Fruit fly (Drosophila melanogaster) whole organism, larva: ENCODE measurements around the gene Npl4.

Experiments
- noc ChIP-seq: fragments of 200-800 bp; sonication (Bioruptor generic); optimal IDR thresholded peaks from 3 replicates; lab custom pipeline; 2019; ENCODE audit warnings: missing biosample characterization, mild to moderate bottlenecking, missing genetic modification characterization, moderate library complexity

Npl4 gene

dm6 chr3R:25623800-25624791 is at the start of gene Npl4:
Npl4 (minus strand) TSS chr3R:25624662.
- TF ChIP-seq noc (tag; lab: Kevin White, UChicago) = no peak

dm6 chr3R:25665509-25665908 is 41.0 kb upstream of the Npl4 start, which contains the start of gene Lgr3:
Lgr3 (plus strand) TSS chr3R:25665809.
- TF ChIP-seq noc (tag; lab: Kevin White, UChicago) = no peak

- no peak for TF ChIP-seq noc (tag; lab: Kevin White, UChicago)
Observed at dm6 chr3R:25662358-25662757, 37.9 kb upstream of the Npl4 start.

- no peak for TF ChIP-seq noc (tag; lab: Kevin White, UChicago)
Observed at dm6 chr3R:25661531-25662193, 37.2 kb upstream of the Npl4 start, which contains the start of gene RASSF8. RASSF8 (plus strand) TSS chr3R:25661795.

- TF ChIP-seq noc (tag; lab: Kevin White, UChicago) = no peak
Observed at dm6 chr3R:25660985-25661530, 36.6 kb upstream of the Npl4 start, which contains the start of gene Tnks. Tnks (minus strand) TSS chr3R:25661286.

dm6 chr3R:25659857-25660417 is 35.5 kb upstream of the Npl4 start:
- no peak for TF ChIP-seq noc (tag; lab: Kevin White, UChicago)

- no peak for TF ChIP-seq noc (tag; lab: Kevin White, UChicago)
Observed at dm6 chr3R:25652066-25652720, 27.7 kb upstream of the Npl4 start.

- no peak for TF ChIP-seq noc (tag; lab: Kevin White, UChicago)
Observed at dm6 chr3R:25651414-25651813, 27.0 kb upstream of the Npl4 start.

- TF ChIP-seq noc (tag; lab: Kevin White, UChicago) = no peak
Observed at dm6 chr3R:25650417-25650816, 26.0 kb upstream of the Npl4 start.

dm6 chr3R:25648258-25648606 is 23.8 kb upstream of the Npl4 start:
- no peak for TF ChIP-seq noc (tag; lab: Kevin White, UChicago)

- no peak for TF ChIP-seq noc (tag; lab: Kevin White, UChicago)
Observed at dm6 chr3R:25647577-25648257, 23.3 kb upstream of the Npl4 start.

dm6 chr3R:25646882-25647518 is 22.5 kb upstream of the Npl4 start:
- peak; percentile 90 for TF ChIP-seq noc (tag; lab: Kevin White, UChicago)

dm6 chr3R:25644172-25644571 is 19.7 kb upstream of the Npl4 start:
- TF ChIP-seq noc (tag; lab: Kevin White, UChicago) = no peak

- peak; percentile 5 for TF ChIP-seq noc (tag; lab: Kevin White, UChicago)
Observed at dm6 chr3R:25640463-25640862, 16.0 kb upstream of the Npl4 start.
